Worm (Caenorhabditis elegans) whole organism, late embryonic: Measurements from ENCODE around the gene syp-1.

Experiments used
- C38D4.7 ChIP-seq: fragments of 200-800 bp; sonication (Bioruptor generic); optimal IDR thresholded peaks from 2 replicates; lab custom pipeline; 2018; ENCODE audit warnings: mild to moderate bottlenecking, missing genetic modification characterization, moderate library complexity, missing compliant biosample characterization
- K09A11.1 ChIP-seq: sonication (generic microtip); optimal IDR thresholded peaks from 2 replicates; lab custom pipeline; 2017; ENCODE audit warnings: antibody characterized with exemption, mild to moderate bottlenecking, missing genetic modification characterization, missing compliant biosample characterization; ENCODE audit not compliant: insufficient read depth
- ama-1 ChIP-seq: fragments of 150-350 bp; optimal IDR thresholded peaks from 2 replicates; lab custom pipeline; 2014
- ceh-48 ChIP-seq: sonication (generic microtip); optimal IDR thresholded peaks from 2 replicates; lab custom pipeline; 2016; ENCODE audit warnings: missing genetic modification characterization, inconsistent platforms, missing compliant biosample characterization
- ceh-6 ChIP-seq: fragments of 200-800 bp; sonication (Bioruptor generic); optimal IDR thresholded peaks from 2 replicates; lab custom pipeline; 2018; ENCODE audit warnings: mild to moderate bottlenecking, missing genetic modification characterization, missing compliant biosample characterization
- elt-4 ChIP-seq: sonication (generic microtip); optimal IDR thresholded peaks from 2 replicates; lab custom pipeline; 2016; ENCODE audit warnings: missing genetic modification characterization, missing compliant biosample characterization
- mec-3 ChIP-seq: sonication (generic microtip); optimal IDR thresholded peaks from 2 replicates; lab custom pipeline; 2016; ENCODE audit warnings: borderline replicate concordance, missing genetic modification characterization, missing compliant biosample characterization
- nhr-232 ChIP-seq: sonication (generic microtip); optimal IDR thresholded peaks from 2 replicates; lab custom pipeline; 2016; ENCODE audit warnings: missing genetic modification characterization, missing compliant biosample characterization
- ref-2 ChIP-seq: sonication (generic microtip); optimal IDR thresholded peaks from 2 replicates; lab custom pipeline; 2016; ENCODE audit warnings: missing genetic modification characterization, missing compliant biosample characterization
- rnt-1 ChIP-seq: sonication (generic microtip); optimal IDR thresholded peaks from 2 replicates; lab custom pipeline; 2016; ENCODE audit warnings: missing genetic modification characterization, missing compliant biosample characterization
- sox-2 ChIP-seq: fragments of 200-800 bp; sonication (Bioruptor generic); IDR thresholded peaks from 2 replicates; pipeline ENCODE4 v1.3.6; 2022; ENCODE audit warnings: missing genetic modification reagents, missing genetic modification characterization, missing compliant biosample characterization
- tbx-7 ChIP-seq: sonication (generic microtip); optimal IDR thresholded peaks from 2 replicates; lab custom pipeline; 2016; ENCODE audit warnings: missing genotype, missing genetic modification characterization, missing compliant biosample characterization
- unc-42 ChIP-seq: sonication (generic microtip); optimal IDR thresholded peaks from 2 replicates; lab custom pipeline; 2016; ENCODE audit warnings: missing genotype, missing genetic modification characterization, missing compliant biosample characterization

syp-1 gene

DNA sequence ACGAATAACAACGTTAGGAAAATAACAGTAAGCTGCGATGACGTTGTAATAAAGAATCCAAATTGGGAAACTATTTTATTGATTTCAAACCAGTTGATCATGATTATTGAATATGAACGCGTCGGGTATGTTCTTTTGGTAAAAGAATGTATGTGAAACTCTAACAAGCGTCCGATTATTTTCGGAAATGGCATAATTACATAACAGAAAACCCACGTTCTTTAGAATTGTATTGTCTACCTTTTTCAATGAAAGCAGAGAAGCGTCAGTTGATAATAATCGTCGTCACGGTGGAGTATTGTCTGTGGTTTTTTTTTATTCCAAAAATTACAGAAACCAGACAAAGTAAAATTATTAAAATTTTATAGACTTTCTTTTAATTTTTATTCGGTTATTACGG lies 51.0 kb downstream of the syp-1 start, which contains the start of gene str-14:
str-14 (minus strand) TSS at position 101 of the 400 bp plus-strand sequence.
- TF ChIP-seq K09A11.1 (no peak), nhr-232 (tag; lab: Kevin White, UChicago) (no peak), ceh-48 (tag; lab: Kevin White, UChicago) (no peak), unc-42 (no peak), ama-1 (no peak), elt-4 (tag; lab: Kevin White, UChicago) (no peak), ref-2 (no peak), mec-3 (tag; lab: Kevin White, UChicago) (no peak), tbx-7 (tag; lab: Kevin White, UChicago) (no peak), sox-2 (GFP tag; lab: Robert Waterston, UW) (no peak), ceh-6 (GFP tag; lab: Kevin White, UChicago) (no peak), rnt-1 (tag; lab: Kevin White, UChicago) (no peak), C38D4.7 (GFP tag; lab: Kevin White, UChicago) (no peak)
